Fruit fly (Drosophila melanogaster): ENCODE measurements around the gene CG3792.
A peak's percentile ranks its signal among the peaks of the same experiment; 100 is the strongest.

The CG3792 gene

DNA sequence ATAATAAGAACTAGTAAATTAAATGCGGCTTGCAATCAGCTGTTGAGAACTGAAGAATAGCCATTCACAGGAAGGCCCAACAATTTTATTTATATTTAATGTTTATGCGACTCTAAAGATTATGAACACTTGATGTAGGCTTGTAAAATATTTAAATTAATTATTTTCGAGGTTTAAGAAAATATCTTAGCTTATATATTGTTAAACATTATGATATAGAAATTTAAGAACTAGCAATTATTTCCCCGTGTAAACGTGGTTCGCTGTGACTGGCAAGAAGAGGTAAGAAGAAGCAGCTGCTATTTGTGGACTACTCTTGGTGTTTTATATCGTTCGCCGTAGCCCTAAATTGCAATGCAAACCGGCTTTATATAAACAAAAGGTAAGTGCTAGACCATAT, 31.8 kb upstream of the CG3792 start, which contains the start of the genes mRpL24 and betaggt-I (continued):
- TF ChIP-seq da (GFP tag; optimal IDR thresholded peaks at IDR 0.05): peak; percentile 44
- peak; percentile 93 for TF ChIP-seq CG18764 (GFP tag; optimal IDR thresholded peaks at IDR 0.05)
- TF ChIP-seq h (optimal IDR thresholded peaks at IDR 0.05): no peak
- TF ChIP-seq en (GFP tag; optimal IDR thresholded peaks at IDR 0.05): peak; percentile 42
- TF ChIP-seq repo (GFP tag; optimal IDR thresholded peaks at IDR 0.05): peak; percentile 12
- peak; percentile 62 for TF ChIP-seq CG9609 (GFP tag; optimal IDR thresholded peaks at IDR 0.05)
- TF ChIP-seq CG14667 (GFP tag; IDR thresholded peaks at IDR 0.05): peak; percentile 93
- TF ChIP-seq Opbp (GFP tag; IDR thresholded peaks at IDR 0.05; ENCODE audit: partially characterized antibody): no peak
- TF ChIP-seq pan (optimal IDR thresholded peaks at IDR 0.05): no peak
- peak in 1 of 2 experiments; percentile 99 for TF ChIP-seq pan (GFP tag; optimal IDR thresholded peaks at IDR 0.05 in 1 of 2, IDR thresholded peaks at IDR 0.05 in 1 of 2)
- TF ChIP-seq Dad (GFP tag; optimal IDR thresholded peaks at IDR 0.05): peak; percentile 49
- peak; percentile 53 for TF ChIP-seq fd64A (GFP tag; optimal IDR thresholded peaks at IDR 0.05)
- TF ChIP-seq CG15479 (GFP tag; optimal IDR thresholded peaks at IDR 0.05): no peak
- TF ChIP-seq CG6683 (GFP tag; optimal IDR thresholded peaks at IDR 0.05): peak; percentile 90
- no peak for TF ChIP-seq gfzf (GFP tag; optimal IDR thresholded peaks at IDR 0.05)
- TF ChIP-seq Hand (GFP tag; optimal IDR thresholded peaks at IDR 0.05): peak; percentile 77
- TF ChIP-seq CG1233 (GFP tag; optimal IDR thresholded peaks at IDR 0.05): peak; percentile 95
- peak; percentile 96 for TF ChIP-seq Meics (GFP tag; optimal IDR thresholded peaks at IDR 0.05)
- peak; percentile 94 for TF ChIP-seq CG11456 (GFP tag; IDR thresholded peaks at IDR 0.05)
- TF ChIP-seq abd-A (tag; optimal IDR thresholded peaks at IDR 0.05): no peak
- no peak for TF ChIP-seq Tbp (GFP tag; optimal IDR thresholded peaks at IDR 0.05)
- peak; percentile 81 for TF ChIP-seq CG6854 (GFP tag; optimal IDR thresholded peaks at IDR 0.05)
- peak; percentile 97 for TF ChIP-seq bcd (GFP tag; optimal IDR thresholded peaks at IDR 0.05)
- TF ChIP-seq CG32772 (GFP tag; IDR thresholded peaks at IDR 0.05): peak; percentile 96
- peak; percentile 90 for TF ChIP-seq CG15011 (GFP tag; optimal IDR thresholded peaks at IDR 0.05)
- TF ChIP-seq nerfin-1 (tag; optimal IDR thresholded peaks at IDR 0.05): peak; percentile 95
- peak; percentile 94 for TF ChIP-seq wdn (GFP tag; IDR thresholded peaks at IDR 0.05)
- TF ChIP-seq tap (tag; optimal IDR thresholded peaks at IDR 0.05): peak; percentile 95
- peak; percentile 95 for TF ChIP-seq CG43689 (GFP tag; IDR thresholded peaks at IDR 0.05)
- TF ChIP-seq Antp (GFP tag; optimal IDR thresholded peaks at IDR 0.05): peak; percentile 47
- TF ChIP-seq Med (GFP tag): peak; percentile 92
- peak; percentile 92 for TF ChIP-seq HHEX (GFP tag; optimal IDR thresholded peaks at IDR 0.05)
- TF ChIP-seq CG15601 (tag; optimal IDR thresholded peaks at IDR 0.05): peak; percentile 96
- TF ChIP-seq CG12659 (GFP tag; optimal IDR thresholded peaks at IDR 0.05): peak; percentile 98
- TF ChIP-seq Ssrp (tag; optimal IDR thresholded peaks at IDR 0.05): peak; percentile 97
- peak; percentile 96 for TF ChIP-seq CG14014 (GFP tag; IDR thresholded peaks at IDR 0.05)
- TF ChIP-seq ERR (GFP tag; optimal IDR thresholded peaks at IDR 0.05): peak; percentile 59
- peak; percentile 99 for TF ChIP-seq vvl (GFP tag; IDR thresholded peaks at IDR 0.05)
- peak in 1 of 2 experiments; percentile 92 for TF ChIP-seq Eip74EF (GFP tag; optimal IDR thresholded peaks at IDR 0.05)
- TF ChIP-seq CG9876 (GFP tag; optimal IDR thresholded peaks at IDR 0.05): peak; percentile 71
- no peak for TF ChIP-seq sqz (GFP tag; optimal IDR thresholded peaks at IDR 0.05)
- no peak for TF ChIP-seq bbx (GFP tag; IDR thresholded peaks at IDR 0.05; ENCODE audit: partially characterized antibody)
- TF ChIP-seq z (GFP tag; IDR thresholded peaks at IDR 0.05): peak; percentile 65; the same call in 2 of the 3 replicates
- TF ChIP-seq dm (GFP tag; optimal IDR thresholded peaks at IDR 0.05): peak; percentile 67
- peak; percentile 98 for TF ChIP-seq CoRest (tag; optimal IDR thresholded peaks at IDR 0.05)
- peak; percentile 96 for TF ChIP-seq Dbx (GFP tag; IDR thresholded peaks at IDR 0.05)
- TF ChIP-seq CG8944 (GFP tag; optimal IDR thresholded peaks at IDR 0.05): peak; percentile 75
- TF ChIP-seq psq (GFP tag; optimal IDR thresholded peaks at IDR 0.05): peak; percentile 85
- peak; percentile 66 for TF ChIP-seq CG31365 (tag; optimal IDR thresholded peaks at IDR 0.05)
- peak; percentile 88 for TF ChIP-seq ssp (GFP tag; IDR thresholded peaks at IDR 0.05)
- no peak for TF ChIP-seq Lpt (GFP tag; optimal IDR thresholded peaks at IDR 0.05)
- peak; percentile 83 for TF ChIP-seq CG4707 (GFP tag; optimal IDR thresholded peaks at IDR 0.05)
